Fruit fly (Drosophila melanogaster): ENCODE measurements around the gene Flo2.
A peak's percentile ranks its signal among the peaks of the same experiment; 100 is the strongest.

The Flo2 gene

dm6 chrX:14848755-14849354, 9.7 kb downstream of the Flo2 start, which contains the start of gene CG9522 (continued):
- TF ChIP-seq bsh (GFP tag; optimal IDR thresholded peaks at IDR 0.05) = peak; percentile 90 to 91
- no peak for TF ChIP-seq TFAM (GFP tag; optimal IDR thresholded peaks at IDR 0.05)
- TF ChIP-seq Nf-YA (GFP tag; IDR thresholded peaks at IDR 0.05) = peak; percentile 67; the same call in 1 of the 2 replicates
- peak; percentile 68 for TF ChIP-seq CG18262 (tag; optimal IDR thresholded peaks at IDR 0.05)
- peak; percentile 77 for TF ChIP-seq CG17359 (tag; optimal IDR thresholded peaks at IDR 0.05)
- no peak for TF ChIP-seq lov (optimal IDR thresholded peaks at IDR 0.05)
- peak; percentile 76; the same call in 2 of the 3 replicates for TF ChIP-seq lov (GFP tag; IDR thresholded peaks at IDR 0.05)
- TF ChIP-seq Hand (GFP tag; optimal IDR thresholded peaks at IDR 0.05) = no peak
- TF ChIP-seq CG12104 (GFP tag; optimal IDR thresholded peaks at IDR 0.05) = peak; percentile 43
- no peak for TF ChIP-seq schlank (tag; optimal IDR thresholded peaks at IDR 0.05)
- peak; percentile 75 for TF ChIP-seq PHDP (tag; optimal IDR thresholded peaks at IDR 0.05)
- TF ChIP-seq Stat92E (GFP tag; optimal IDR thresholded peaks at IDR 0.05) = peak in 1 of 3 experiments; percentile 39
- peak; percentile 11; the same call in 1 of the 2 replicates for TF ChIP-seq GATAe (GFP tag; conservative IDR thresholded peaks at IDR 0.05)
- no peak for TF ChIP-seq YL-1 (GFP tag; optimal IDR thresholded peaks at IDR 0.05)
- peak; percentile 72 for TF ChIP-seq CG10267 (tag; optimal IDR thresholded peaks at IDR 0.05)
- no peak for TF ChIP-seq CG2199 (GFP tag; IDR thresholded peaks at IDR 0.05)
- peak; percentile 74 for TF ChIP-seq D19A (tag; optimal IDR thresholded peaks at IDR 0.05)
- TF ChIP-seq Deaf1 (tag; optimal IDR thresholded peaks at IDR 0.05) = peak; percentile 29
- TF ChIP-seq Aef1 (GFP tag; IDR thresholded peaks at IDR 0.05) = peak; percentile 66
- peak; percentile 55 for TF ChIP-seq CG12659 (GFP tag; optimal IDR thresholded peaks at IDR 0.05)
- TF ChIP-seq CG8924 (tag; optimal IDR thresholded peaks at IDR 0.05) = peak; percentile 75
- TF ChIP-seq Neu2 (GFP tag; optimal IDR thresholded peaks at IDR 0.05; ENCODE audit: borderline replicate concordance) = no peak
- peak; percentile 51 for TF ChIP-seq Nf-YB (GFP tag; optimal IDR thresholded peaks at IDR 0.05)
- no peak for TF ChIP-seq Kr (GFP tag; optimal IDR thresholded peaks at IDR 0.05)
- TF ChIP-seq Hsf (GFP tag; optimal IDR thresholded peaks at IDR 0.05) = peak; percentile 72
- TF ChIP-seq ci (GFP tag; IDR thresholded peaks at IDR 0.05) = peak; percentile 91
- TF ChIP-seq CG17361 (GFP tag; IDR thresholded peaks at IDR 0.05) = peak; percentile 57
- TF ChIP-seq jing (GFP tag; optimal IDR thresholded peaks at IDR 0.05) = no peak
- TF ChIP-seq twi (tag; optimal IDR thresholded peaks at IDR 0.05) = peak; percentile 40
- no peak for TF ChIP-seq Hey (tag; optimal IDR thresholded peaks at IDR 0.05)
- TF ChIP-seq CG3281 (GFP tag; optimal IDR thresholded peaks at IDR 0.05) = peak; percentile 58
- TF ChIP-seq pita (GFP tag; optimal IDR thresholded peaks at IDR 0.05) = no peak
- TF ChIP-seq ewg (GFP tag; optimal IDR thresholded peaks at IDR 0.05) = peak; percentile 51
- peak; percentile 45 for TF ChIP-seq Hr3 (GFP tag; optimal IDR thresholded peaks at IDR 0.05)
- TF ChIP-seq al (GFP tag; IDR thresholded peaks at IDR 0.05) = peak; percentile 66; the same call in 1 of the 2 replicates
- peak; percentile 11 for TF ChIP-seq CG4854 (GFP tag; optimal IDR thresholded peaks at IDR 0.05)
- no peak for TF ChIP-seq en (GFP tag; optimal IDR thresholded peaks at IDR 0.05)
- peak; percentile 20 for TF ChIP-seq CG2116 (GFP tag; optimal IDR thresholded peaks at IDR 0.05)
- TF ChIP-seq CG17385 (GFP tag; optimal IDR thresholded peaks at IDR 0.05) = peak; percentile 75
- TF ChIP-seq exex (tag; optimal IDR thresholded peaks at IDR 0.05) = no peak
- peak; percentile 3 for TF ChIP-seq zfh2 (GFP tag; optimal IDR thresholded peaks at IDR 0.05)
- peak; percentile 45 for TF ChIP-seq org-1 (GFP tag; optimal IDR thresholded peaks at IDR 0.05)
- TF ChIP-seq Oli (tag; optimal IDR thresholded peaks at IDR 0.05) = peak; percentile 72
- no peak for TF ChIP-seq mirr (GFP tag; optimal IDR thresholded peaks at IDR 0.05)
- TF ChIP-seq bowl (GFP tag; IDR thresholded peaks at IDR 0.05) = peak; percentile 33; the same call in 1 of the 2 replicates
- peak; percentile 51 for TF ChIP-seq Dip3 (GFP tag; optimal IDR thresholded peaks at IDR 0.05)
- peak; percentile 47; the same call in 1 of the 2 replicates for TF ChIP-seq CG11247 (GFP tag; IDR thresholded peaks at IDR 0.05)
- peak; percentile 58; the same call in 1 of the 2 replicates for TF ChIP-seq wdn (GFP tag; IDR thresholded peaks at IDR 0.05)
- peak; percentile 28 for TF ChIP-seq Max (GFP tag; optimal IDR thresholded peaks at IDR 0.05)
